Worm (Caenorhabditis elegans): Measurements from ENCODE around the gene nlp-36.
A peak's percentile ranks its signal among the peaks of the same experiment; 100 is the strongest.

nlp-36 gene

DNA sequence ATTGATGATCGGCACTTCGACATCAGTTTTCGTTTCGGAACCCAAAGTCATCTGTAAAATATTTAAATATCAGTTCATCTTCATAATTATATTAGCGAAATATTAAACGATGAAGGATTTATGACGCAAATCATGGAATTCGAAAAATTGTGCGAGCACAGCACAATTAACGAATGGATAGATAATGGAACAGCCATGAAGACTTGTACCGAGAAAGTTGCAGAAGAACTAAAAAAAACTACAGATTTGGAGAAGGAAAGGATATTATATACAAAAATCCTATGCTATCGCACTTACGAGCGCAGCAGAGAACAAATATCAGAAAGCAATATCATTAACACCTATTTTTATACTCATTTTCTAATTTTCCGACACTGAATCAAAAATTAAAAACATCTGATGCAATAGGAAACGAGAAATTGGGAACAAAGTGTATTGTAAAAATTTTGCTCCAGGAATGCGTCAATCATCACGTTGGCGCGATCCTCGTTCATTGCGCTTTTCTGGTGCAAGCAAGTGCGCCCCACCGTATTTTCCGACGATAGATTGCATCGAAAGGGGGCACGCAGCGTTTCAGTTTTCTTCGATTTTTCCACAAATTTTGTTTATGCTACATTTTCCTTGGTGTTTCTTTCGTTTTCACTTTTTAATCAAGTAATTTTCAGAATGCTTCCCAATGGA, 33.0 kb downstream of the nlp-36 start, which contains the start of the genes clu-1 and prp-40 (continued):
- no peak for TF ChIP-seq daf-12 (tag; optimal IDR thresholded peaks at IDR 0.05)
- peak; percentile 80 for TF ChIP-seq hmg-1.1 (GFP tag; IDR thresholded peaks at IDR 0.05)
- TF ChIP-seq spr-1 (tag; optimal IDR thresholded peaks at IDR 0.05), result peak; percentile 62
- peak; percentile 96 for TF ChIP-seq lin-38 (GFP tag; IDR thresholded peaks at IDR 0.05)
- TF ChIP-seq saeg-2 (GFP tag; IDR thresholded peaks at IDR 0.05), result no peak
- peak; percentile 79; the same call in 1 of the 2 replicates for TF ChIP-seq nhr-42 (GFP tag; IDR thresholded peaks at IDR 0.05)
- TF ChIP-seq lin-39 (tag; optimal IDR thresholded peaks at IDR 0.05), result no peak
- peak; percentile 24 for TF ChIP-seq F49E8.2 (tag; optimal IDR thresholded peaks at IDR 0.05; ENCODE audit: borderline replicate concordance)
- TF ChIP-seq aly-2 (tag; optimal IDR thresholded peaks at IDR 0.05), result no peak
- TF ChIP-seq F26F4.8 (GFP tag; conservative IDR thresholded peaks at IDR 0.05), result no peak
- no peak for TF ChIP-seq nhr-76 (tag; optimal IDR thresholded peaks at IDR 0.05)
- no peak for TF ChIP-seq fos-1 (tag; optimal IDR thresholded peaks at IDR 0.05)
- no peak for TF ChIP-seq ces-1 (GFP tag; optimal IDR thresholded peaks at IDR 0.05)
- peak; percentile 18 for TF ChIP-seq nhr-10 (tag; optimal IDR thresholded peaks at IDR 0.05)
- no peak for TF ChIP-seq nhr-237 (tag; optimal IDR thresholded peaks at IDR 0.05)
- TF ChIP-seq T26A8.4 (GFP tag; IDR thresholded peaks at IDR 0.05), result peak; percentile 67

DNA sequence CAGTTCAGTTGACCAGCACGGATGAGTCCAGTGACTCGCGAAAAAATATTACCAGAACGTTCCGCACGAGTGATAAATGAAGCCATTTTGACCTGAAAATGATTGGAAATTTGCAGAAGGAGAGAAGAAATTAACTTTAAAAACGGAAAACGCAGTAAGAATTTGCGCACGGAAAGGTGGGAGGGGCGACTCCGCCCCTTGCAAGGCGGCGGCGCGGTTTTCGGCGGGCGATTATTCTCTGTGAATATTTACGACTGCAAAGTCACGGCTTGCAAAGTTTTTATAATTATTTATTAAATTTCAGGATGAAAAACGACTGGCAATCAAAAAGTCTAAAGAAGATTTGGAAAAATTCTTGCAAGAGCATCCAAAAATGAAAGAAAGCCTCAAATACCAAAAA, 35.0 kb downstream of the nlp-36 start, which contains the start of gene mrps-23:
TSS of gene mrps-23 (minus strand) at position 92 of the 400 bp plus-strand sequence.
- TF ChIP-seq lin-38 (GFP tag; IDR thresholded peaks at IDR 0.05) (peak; percentile 41), mes-2 (tag; optimal IDR thresholded peaks at IDR 0.05; ENCODE audit: poor library complexity, severe bottlenecking) (peak; percentile 60), dve-1 (tag; optimal IDR thresholded peaks at IDR 0.05; ENCODE audit: insufficient read depth) (peak; percentile 11), spr-1 (tag; optimal IDR thresholded peaks at IDR 0.05) (peak; percentile 12), ztf-7 (tag; optimal IDR thresholded peaks at IDR 0.05) (no peak), lsy-2 (tag; optimal IDR thresholded peaks at IDR 0.05) (peak in 1 of 2 experiments; percentile 42), dpl-1 (GFP tag; optimal IDR thresholded peaks at IDR 0.05) (peak; percentile 14), daf-16 (GFP tag; optimal IDR thresholded peaks at IDR 0.05) (no peak), daf-16 (tag; optimal IDR thresholded peaks at IDR 0.05) (peak; percentile 5), pqm-1 (tag; optimal IDR thresholded peaks at IDR 0.05) (no peak), hlh-11 (tag; optimal IDR thresholded peaks at IDR 0.05) (peak; percentile 4)

DNA sequence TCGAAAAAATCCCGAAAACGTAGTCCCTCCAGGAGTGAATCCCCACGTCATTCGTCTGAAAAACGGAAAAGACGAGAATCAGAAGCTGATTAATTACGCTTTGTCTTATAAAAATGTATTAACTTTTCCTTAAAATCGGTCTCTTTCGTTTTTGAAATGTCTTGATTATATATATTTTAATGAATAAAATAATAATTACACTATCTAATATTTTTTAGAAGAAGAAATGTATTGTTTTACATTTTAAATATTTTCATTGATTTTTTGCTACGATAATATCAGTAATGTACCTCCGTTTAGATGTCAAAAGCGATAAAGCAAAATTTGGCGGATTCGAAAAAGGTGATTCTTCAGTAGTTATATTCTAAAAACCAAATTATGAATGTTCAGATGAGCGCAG, 36.7 kb downstream of the nlp-36 start, which contains the start of gene trpp-3:
TSS of gene trpp-3 (plus strand) at position 301 of the 400 bp plus-strand sequence.
- TF ChIP-seq nhr-237 (tag; optimal IDR thresholded peaks at IDR 0.05) (no peak), Y5F2A.4 (GFP tag; optimal IDR thresholded peaks at IDR 0.05) (no peak), saeg-2 (GFP tag; IDR thresholded peaks at IDR 0.05) (no peak), ctbp-1 (GFP tag; IDR thresholded peaks at IDR 0.05) (no peak), aly-2 (tag; optimal IDR thresholded peaks at IDR 0.05) (no peak), daf-16 (GFP tag; optimal IDR thresholded peaks at IDR 0.05) (no peak), daf-16 (tag; optimal IDR thresholded peaks at IDR 0.05) (no peak), lin-1 (GFP tag; IDR thresholded peaks at IDR 0.05) (no peak), dmd-9 (GFP tag; IDR thresholded peaks at IDR 0.05) (no peak)

DNA sequence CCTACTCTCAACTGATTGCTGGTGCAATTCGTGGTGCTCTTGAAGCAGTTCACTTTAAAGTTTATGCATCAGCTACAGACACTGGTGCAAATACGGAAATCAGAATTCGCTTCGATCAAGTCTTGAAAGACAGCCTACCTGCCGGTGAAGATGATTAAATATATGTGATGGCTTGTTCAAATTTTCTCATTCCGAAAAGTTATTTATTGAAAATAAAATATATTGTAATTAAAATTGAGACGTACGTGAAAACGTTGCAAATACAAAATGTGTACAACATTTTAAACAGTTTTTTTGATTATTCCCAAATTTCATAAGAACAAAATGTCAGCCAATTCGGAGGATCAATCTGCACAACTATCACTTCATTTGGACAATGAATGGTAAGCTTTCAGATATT, 38.3 kb downstream of the nlp-36 start, which contains the start of gene ZK1098.6:
TSS of gene ZK1098.6 (plus strand) at position 301 of the 400 bp plus-strand sequence.
- no peak for TF ChIP-seq nhr-111 (GFP tag; optimal IDR thresholded peaks at IDR 0.05)
- TF ChIP-seq ctbp-1 (GFP tag; IDR thresholded peaks at IDR 0.05), result no peak
- no peak for TF ChIP-seq egl-27 (tag; optimal IDR thresholded peaks at IDR 0.05)
- TF ChIP-seq hmg-1.1 (GFP tag; IDR thresholded peaks at IDR 0.05), result no peak
- no peak for TF ChIP-seq mxl-3 (GFP tag; optimal IDR thresholded peaks at IDR 0.05)
- no peak for TF ChIP-seq ceh-82 (tag; optimal IDR thresholded peaks at IDR 0.05)
- no peak for TF ChIP-seq nhr-6 (tag; optimal IDR thresholded peaks at IDR 0.05)
- TF ChIP-seq Y48G9A.11 (GFP tag; IDR thresholded peaks at IDR 0.05), result no peak
- no peak for TF ChIP-seq lin-29 (GFP tag; IDR thresholded peaks at IDR 0.05)
- TF ChIP-seq dmd-9 (GFP tag; IDR thresholded peaks at IDR 0.05), result no peak
- TF ChIP-seq Y105C5A.15 (GFP tag; IDR thresholded peaks at IDR 0.05), result no peak
- no peak for TF ChIP-seq mxl-2 (GFP tag; conservative IDR thresholded peaks at IDR 0.05)
- TF ChIP-seq lir-3 (tag; optimal IDR thresholded peaks at IDR 0.05), result no peak
- TF ChIP-seq set-16 (GFP tag; IDR thresholded peaks at IDR 0.05), result no peak
- TF ChIP-seq attf-4 (tag; optimal IDR thresholded peaks at IDR 0.05), result no peak
